Fruit fly (Drosophila melanogaster): ENCODE data around the gene Atxn7.

Gene Atxn7

dm6 chr2L:2399897-2400296, 24.3 kb downstream of the Atxn7 start, which contains the start of gene VGlut:
TSS of gene VGlut (plus strand) at chr2L:2400295.
- TF ChIP-seq usp (GFP tag; optimal IDR thresholded peaks at IDR 0.05) (no peak), psq (optimal IDR thresholded peaks at IDR 0.05) (no peak)

DNA sequence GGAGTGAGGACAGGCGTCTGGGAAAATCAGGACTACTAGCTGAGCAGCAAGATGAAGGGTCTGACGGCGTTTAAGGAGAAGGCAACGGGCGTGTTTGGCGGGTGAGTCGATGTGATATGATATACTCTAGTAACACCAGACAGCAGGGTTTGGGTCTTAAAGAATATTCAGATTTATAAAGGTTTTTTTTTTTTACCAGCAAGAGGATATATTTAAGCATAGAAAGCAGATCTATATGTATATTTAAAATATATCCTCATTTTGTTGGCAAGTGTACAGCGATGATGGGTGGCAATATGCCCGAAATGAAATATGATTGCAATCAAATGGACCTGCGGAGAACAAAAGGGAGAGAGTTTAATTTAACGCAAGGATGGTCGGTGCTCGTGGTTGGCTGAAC, 26.6 kb downstream of the Atxn7 start:
- TF ChIP-seq psq (optimal IDR thresholded peaks at IDR 0.05) (no peak), Dll (optimal IDR thresholded peaks at IDR 0.05) (no peak), EcR (GFP tag; optimal IDR thresholded peaks at IDR 0.05) (no peak), usp (GFP tag; optimal IDR thresholded peaks at IDR 0.05) (no peak), pan (optimal IDR thresholded peaks at IDR 0.05) (no peak), CG8478 (optimal IDR thresholded peaks at IDR 0.05) (no peak)

DNA sequence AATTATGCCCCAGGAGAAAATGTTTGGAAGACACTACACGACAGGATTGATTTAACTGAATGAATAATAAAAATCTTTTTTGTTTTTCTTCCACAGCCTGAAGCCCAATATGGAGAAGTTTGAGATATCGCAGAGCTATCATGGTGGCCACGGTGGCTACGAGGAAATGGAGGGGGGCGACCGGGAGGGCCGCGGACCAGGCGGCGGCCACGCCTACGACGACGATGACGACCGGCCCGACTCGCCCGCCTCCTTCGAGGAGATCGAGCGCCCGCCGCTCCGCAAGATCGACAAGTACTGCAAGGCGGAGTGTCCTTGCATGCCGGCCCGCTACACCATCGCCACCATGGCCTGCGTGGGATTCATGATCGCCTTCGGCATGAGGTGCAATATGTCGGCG, 29.0 kb downstream of the Atxn7 start:
- TF ChIP-seq pan (optimal IDR thresholded peaks at IDR 0.05): no peak
- TF ChIP-seq Dll (optimal IDR thresholded peaks at IDR 0.05): no peak
- TF ChIP-seq psq (optimal IDR thresholded peaks at IDR 0.05): no peak
- TF ChIP-seq EcR (GFP tag; optimal IDR thresholded peaks at IDR 0.05): no peak
- TF ChIP-seq CG8478 (optimal IDR thresholded peaks at IDR 0.05): no peak
- TF ChIP-seq usp (GFP tag; optimal IDR thresholded peaks at IDR 0.05): no peak

DNA sequence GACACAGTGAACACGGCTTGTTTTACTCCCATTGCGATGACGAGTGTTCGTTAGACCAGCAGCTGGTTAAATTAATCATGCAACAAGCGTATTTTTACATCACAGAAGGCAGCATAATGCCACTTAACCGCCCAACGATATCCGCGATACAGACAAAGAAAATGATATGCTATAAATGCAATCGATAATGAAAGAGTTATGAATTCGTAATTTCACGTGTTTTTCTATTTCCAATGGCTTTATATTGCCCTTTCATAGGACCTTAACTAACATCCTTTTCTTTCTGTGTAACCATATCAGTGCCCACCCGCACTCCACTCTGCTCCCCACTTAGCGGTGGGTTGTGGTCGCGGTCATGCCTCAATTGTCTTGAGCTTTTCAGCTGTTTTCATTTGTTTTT, 37.5 kb downstream of the Atxn7 start:
- TF ChIP-seq Dll (optimal IDR thresholded peaks at IDR 0.05): no peak
- TF ChIP-seq EcR (GFP tag; optimal IDR thresholded peaks at IDR 0.05): no peak
- TF ChIP-seq psq (optimal IDR thresholded peaks at IDR 0.05): no peak
- TF ChIP-seq CG8478 (optimal IDR thresholded peaks at IDR 0.05): no peak
- TF ChIP-seq usp (GFP tag; optimal IDR thresholded peaks at IDR 0.05): no peak
- no peak for TF ChIP-seq pan (optimal IDR thresholded peaks at IDR 0.05)

DNA sequence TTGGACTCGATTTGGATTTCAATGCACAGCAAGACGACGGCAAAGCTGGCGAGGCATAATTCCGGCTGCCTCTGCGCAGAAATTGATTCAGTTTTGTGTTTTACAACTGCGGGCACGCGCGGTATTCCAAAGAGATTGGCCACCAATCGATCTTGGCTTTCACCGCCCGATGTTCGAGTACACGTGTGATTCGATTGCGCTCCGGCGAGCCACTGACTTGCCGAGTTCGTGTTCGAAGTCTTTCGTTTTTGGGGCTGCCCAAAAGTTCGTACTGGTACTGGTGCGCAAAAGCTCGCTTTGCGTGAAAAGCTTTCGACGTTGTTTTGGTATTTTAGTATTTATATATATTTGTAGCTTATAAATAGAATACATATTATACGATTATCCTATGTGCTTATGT, 39.5 kb downstream of the Atxn7 start, which contains the start of gene CG18641:
Gene CG18641 (minus strand): TSS at position 214 of the 400 bp plus-strand sequence.
- TF ChIP-seq usp (GFP tag; optimal IDR thresholded peaks at IDR 0.05) (no peak), pan (optimal IDR thresholded peaks at IDR 0.05) (no peak), CG8478 (optimal IDR thresholded peaks at IDR 0.05) (no peak), EcR (GFP tag; optimal IDR thresholded peaks at IDR 0.05) (no peak), Dll (optimal IDR thresholded peaks at IDR 0.05) (no peak)

DNA sequence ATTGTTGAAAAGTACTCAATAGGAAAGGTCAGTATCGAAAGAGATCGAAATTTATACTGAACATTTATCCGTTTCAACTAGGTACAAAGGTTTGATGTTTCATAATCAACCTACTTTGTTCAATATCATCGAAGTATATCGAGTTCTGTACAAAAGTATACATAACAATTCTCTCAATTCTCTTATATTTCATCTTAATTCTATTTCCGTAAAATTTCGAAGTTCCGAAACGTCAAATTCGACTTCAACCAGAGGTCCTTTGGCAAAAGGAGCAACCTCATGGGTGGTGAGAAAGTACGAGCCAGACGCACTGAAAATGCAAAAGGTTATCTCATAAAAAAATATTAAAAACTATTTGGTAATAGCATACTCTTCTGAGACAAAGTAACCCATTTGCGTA, 41.0 kb downstream of the Atxn7 start, which contains the start of gene CG31948:
Gene CG31948 (minus strand): TSS at position 101 of the 400 bp plus-strand sequence.
- TF ChIP-seq EcR (GFP tag; optimal IDR thresholded peaks at IDR 0.05): no peak
- no peak for TF ChIP-seq Dll (optimal IDR thresholded peaks at IDR 0.05)
- TF ChIP-seq CG8478 (optimal IDR thresholded peaks at IDR 0.05): no peak
- no peak for TF ChIP-seq pan (optimal IDR thresholded peaks at IDR 0.05)
- TF ChIP-seq usp (GFP tag; optimal IDR thresholded peaks at IDR 0.05): no peak
- TF ChIP-seq psq (optimal IDR thresholded peaks at IDR 0.05): no peak

DNA sequence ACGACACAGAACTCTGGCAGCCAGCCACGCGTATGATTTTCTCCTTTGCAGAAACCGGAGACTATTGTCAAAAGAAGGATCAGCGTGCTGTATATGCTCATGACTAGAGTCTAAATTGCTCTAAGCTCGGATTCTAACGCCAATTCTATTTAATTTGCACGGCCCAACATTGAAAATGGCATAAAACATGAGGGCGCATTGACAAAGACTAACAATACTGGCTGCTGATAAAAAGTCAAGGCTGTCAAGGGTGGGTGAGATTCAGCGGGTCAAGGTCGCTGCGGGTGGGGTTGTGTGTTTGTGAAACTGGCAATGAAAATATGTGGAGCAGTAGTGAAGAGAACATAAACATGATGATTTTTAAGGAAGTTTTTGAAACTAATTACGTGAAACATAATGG, 42.2 kb downstream of the Atxn7 start, which contains the start of gene CG34448:
Gene CG34448 (minus strand): TSS at position 101 of the 400 bp plus-strand sequence.
- TF ChIP-seq usp (GFP tag; optimal IDR thresholded peaks at IDR 0.05) (no peak), CG8478 (optimal IDR thresholded peaks at IDR 0.05) (no peak), Dll (optimal IDR thresholded peaks at IDR 0.05) (no peak), EcR (GFP tag; optimal IDR thresholded peaks at IDR 0.05) (no peak), pan (optimal IDR thresholded peaks at IDR 0.05) (no peak), psq (optimal IDR thresholded peaks at IDR 0.05) (no peak)

- TF ChIP-seq Dll (optimal IDR thresholded peaks at IDR 0.05): no peak
- TF ChIP-seq usp (GFP tag; optimal IDR thresholded peaks at IDR 0.05): no peak
- TF ChIP-seq CG8478 (optimal IDR thresholded peaks at IDR 0.05): no peak
These were observed 44.3 kb downstream of the Atxn7 start, which contains the start of gene CG34447 for dm6 chr2L:2419913-2420312. TSS of gene CG34447 (minus strand) at chr2L:2420013.

DNA sequence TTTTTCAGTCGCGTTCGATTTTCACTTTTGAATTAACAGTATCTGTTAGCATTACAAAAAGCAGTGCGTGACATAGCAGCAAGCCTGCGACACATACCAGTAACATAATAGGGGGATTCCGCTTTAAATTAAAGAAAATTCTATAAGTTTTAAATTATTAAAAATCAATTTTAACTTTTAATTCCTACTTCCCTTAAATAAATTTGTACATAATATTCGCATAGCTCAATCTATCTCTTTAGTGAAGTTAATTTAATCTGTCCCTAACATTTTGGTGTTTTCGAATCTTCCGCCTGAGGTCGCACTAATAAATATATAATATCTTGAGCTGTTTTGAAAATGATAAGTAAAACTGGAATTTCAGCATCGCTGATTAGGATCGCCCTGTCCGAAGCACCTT, 44.8 kb downstream of the Atxn7 start, which contains the start of gene CG9886:
Gene CG9886 (plus strand): TSS at position 341 of the 400 bp plus-strand sequence.
- TF ChIP-seq usp (GFP tag; optimal IDR thresholded peaks at IDR 0.05) (no peak), pan (optimal IDR thresholded peaks at IDR 0.05) (no peak), Dll (optimal IDR thresholded peaks at IDR 0.05) (no peak), psq (optimal IDR thresholded peaks at IDR 0.05) (no peak), CG8478 (optimal IDR thresholded peaks at IDR 0.05) (no peak), EcR (GFP tag; optimal IDR thresholded peaks at IDR 0.05) (no peak)

- no peak for TF ChIP-seq Dll (optimal IDR thresholded peaks at IDR 0.05)
- TF ChIP-seq psq (optimal IDR thresholded peaks at IDR 0.05): no peak
- TF ChIP-seq usp (GFP tag; optimal IDR thresholded peaks at IDR 0.05): no peak
- no peak for TF ChIP-seq EcR (GFP tag; optimal IDR thresholded peaks at IDR 0.05)
- TF ChIP-seq CG8478 (optimal IDR thresholded peaks at IDR 0.05): no peak
- no peak for TF ChIP-seq pan (optimal IDR thresholded peaks at IDR 0.05)
These were observed 48.9 kb downstream of the Atxn7 start, which contains the start of gene CG44139 for dm6 chr2L:2424497-2424896. TSS of gene CG44139 (plus strand) at chr2L:2424797.

dm6 chr2L:2425652-2426192, 50.1 kb downstream of the Atxn7 start:
- TF ChIP-seq psq (optimal IDR thresholded peaks at IDR 0.05) (no peak), pan (optimal IDR thresholded peaks at IDR 0.05) (no peak), CG8478 (optimal IDR thresholded peaks at IDR 0.05) (no peak), usp (GFP tag; optimal IDR thresholded peaks at IDR 0.05) (no peak), Dll (optimal IDR thresholded peaks at IDR 0.05) (no peak), EcR (GFP tag; optimal IDR thresholded peaks at IDR 0.05) (no peak)

dm6 chr2L:2426444-2427188, 51.0 kb downstream of the Atxn7 start:
- TF ChIP-seq pan (optimal IDR thresholded peaks at IDR 0.05) (no peak), CG8478 (optimal IDR thresholded peaks at IDR 0.05) (no peak), usp (GFP tag; optimal IDR thresholded peaks at IDR 0.05) (no peak), EcR (GFP tag; optimal IDR thresholded peaks at IDR 0.05) (no peak), psq (optimal IDR thresholded peaks at IDR 0.05) (no peak), Dll (optimal IDR thresholded peaks at IDR 0.05) (no peak)

Measured in whole organism.